Worm (Caenorhabditis elegans) whole organism, L3 larva: ENCODE data around the gene F58F9.4.

Source experiments
- aly-2 ChIP-seq: fragments of 150-350 bp; optimal IDR thresholded peaks from 2 replicates; lab custom pipeline; 2014; ENCODE audit warnings: missing biosample characterization, missing genetic modification characterization
- ama-1 ChIP-seq: fragments of 150-350 bp; optimal IDR thresholded peaks from 2 replicates; lab custom pipeline; 2018
- ceh-16 ChIP-seq: sonication (generic microtip); optimal IDR thresholded peaks from 2 replicates; lab custom pipeline; 2017; ENCODE audit warnings: missing biosample characterization, missing genetic modification characterization
- ceh-28 ChIP-seq: fragments of 150-350 bp; optimal IDR thresholded peaks from 2 replicates; lab custom pipeline; 2014; ENCODE audit warnings: missing biosample characterization, missing genetic modification reagents, missing genetic modification characterization
- ceh-82 ChIP-seq: fragments of 150-350 bp; optimal IDR thresholded peaks from 2 replicates; lab custom pipeline; 2014; ENCODE audit warnings: missing biosample characterization, missing genetic modification characterization
- egl-27 ChIP-seq: sonication (generic microtip); optimal IDR thresholded peaks from 4 replicates; lab custom pipeline; 2017; ENCODE audit warnings: missing biosample characterization, missing genetic modification reagents, missing genetic modification characterization
- elt-2 ChIP-seq: sonication (generic microtip); optimal IDR thresholded peaks from 2 replicates; lab custom pipeline; 2016; ENCODE audit warnings: missing genetic modification reagents, mild to moderate bottlenecking, missing genetic modification characterization, missing compliant biosample characterization
- eor-1 ChIP-seq, 2 experiments: fragments of 150-350 bp; optimal IDR thresholded peaks; 2 replicates each; lab custom pipeline; 2014 to 2018; ENCODE audit warnings: missing biosample characterization in 2 of 2, missing genetic modification characterization in 2 of 2
- fos-1 ChIP-seq: fragments of 150-350 bp; optimal IDR thresholded peaks from 2 replicates; lab custom pipeline; 2014; ENCODE audit warnings: missing biosample characterization, missing genetic modification characterization
- hmg-11 ChIP-seq: sonication (generic microtip); optimal IDR thresholded peaks from 2 replicates; lab custom pipeline; 2016; ENCODE audit warnings: missing genetic modification characterization, missing compliant biosample characterization
- jun-1 ChIP-seq: fragments of 150-350 bp; optimal IDR thresholded peaks from 2 replicates; lab custom pipeline; 2014; ENCODE audit warnings: missing biosample characterization, missing genetic modification reagents, missing genetic modification characterization
- mdl-1 ChIP-seq: fragments of 150-350 bp; optimal IDR thresholded peaks from 2 replicates; lab custom pipeline; 2014; ENCODE audit warnings: missing biosample characterization, missing genetic modification characterization
- mml-1 ChIP-seq: fragments of 150-350 bp; sonication (generic microtip); optimal IDR thresholded peaks from 3 replicates; lab custom pipeline; 2014; ENCODE audit warnings: missing biosample characterization, missing genetic modification characterization
- nhr-11 ChIP-seq: fragments of 150-350 bp; optimal IDR thresholded peaks from 2 replicates; lab custom pipeline; 2014; ENCODE audit warnings: missing biosample characterization, missing genetic modification characterization
- nhr-25 ChIP-seq: sonication (generic microtip); optimal IDR thresholded peaks from 2 replicates; lab custom pipeline; 2017; ENCODE audit warnings: missing biosample characterization, missing genetic modification characterization
- nhr-28 ChIP-seq: fragments of 150-350 bp; optimal IDR thresholded peaks from 2 replicates; lab custom pipeline; 2014; ENCODE audit warnings: missing biosample characterization, missing genetic modification characterization
- nhr-43 ChIP-seq: sonication (generic microtip); optimal IDR thresholded peaks from 2 replicates; lab custom pipeline; 2016; ENCODE audit warnings: mild to moderate bottlenecking, missing genetic modification characterization, missing compliant biosample characterization; ENCODE audit not compliant: poor library complexity, severe bottlenecking
- nhr-77 ChIP-seq: fragments of 150-350 bp; optimal IDR thresholded peaks from 2 replicates; lab custom pipeline; 2014; ENCODE audit warnings: missing biosample characterization, missing genetic modification characterization
- pha-4 ChIP-seq: fragments of 150-350 bp; optimal IDR thresholded peaks from 2 replicates; lab custom pipeline; 2014; ENCODE audit warnings: missing biosample characterization, missing genetic modification reagents, missing genetic modification characterization
- pqm-1 ChIP-seq: fragments of 150-350 bp; optimal IDR thresholded peaks from 2 replicates; lab custom pipeline; 2017; ENCODE audit warnings: missing biosample characterization, missing genetic modification characterization, inconsistent platforms
- sea-2 ChIP-seq: fragments of 150-350 bp; sonication (generic microtip); optimal IDR thresholded peaks from 4 replicates; lab custom pipeline; 2014; ENCODE audit warnings: missing biosample characterization, missing genetic modification reagents, missing genetic modification characterization
- skn-1 ChIP-seq: fragments of 150-350 bp; optimal IDR thresholded peaks from 2 replicates; lab custom pipeline; 2014; ENCODE audit warnings: missing biosample characterization, missing genetic modification characterization
- tbx-2 ChIP-seq: sonication (generic microtip); optimal IDR thresholded peaks from 2 replicates; lab custom pipeline; 2016; ENCODE audit warnings: mild to moderate bottlenecking, missing genetic modification characterization, missing compliant biosample characterization
- unc-39 ChIP-seq: sonication (generic microtip); optimal IDR thresholded peaks from 4 replicates; lab custom pipeline; 2017; ENCODE audit warnings: missing biosample characterization, missing genetic modification characterization
- unc-62 ChIP-seq: fragments of 150-350 bp; sonication (generic microtip); optimal IDR thresholded peaks from 4 replicates; lab custom pipeline; 2014; ENCODE audit warnings: missing biosample characterization, missing genetic modification reagents, missing genetic modification characterization
- zag-1 ChIP-seq: fragments of 150-350 bp; optimal IDR thresholded peaks from 2 replicates; lab custom pipeline; 2014; ENCODE audit warnings: missing biosample characterization, missing genetic modification characterization
- ztf-11 ChIP-seq: fragments of 150-350 bp; optimal IDR thresholded peaks from 2 replicates; lab custom pipeline; 2014; ENCODE audit warnings: missing biosample characterization, missing genetic modification characterization
- ztf-4 ChIP-seq: fragments of 150-350 bp; optimal IDR thresholded peaks from 2 replicates; lab custom pipeline; 2014; ENCODE audit warnings: missing biosample characterization, missing genetic modification characterization

F58F9.4 gene

DNA sequence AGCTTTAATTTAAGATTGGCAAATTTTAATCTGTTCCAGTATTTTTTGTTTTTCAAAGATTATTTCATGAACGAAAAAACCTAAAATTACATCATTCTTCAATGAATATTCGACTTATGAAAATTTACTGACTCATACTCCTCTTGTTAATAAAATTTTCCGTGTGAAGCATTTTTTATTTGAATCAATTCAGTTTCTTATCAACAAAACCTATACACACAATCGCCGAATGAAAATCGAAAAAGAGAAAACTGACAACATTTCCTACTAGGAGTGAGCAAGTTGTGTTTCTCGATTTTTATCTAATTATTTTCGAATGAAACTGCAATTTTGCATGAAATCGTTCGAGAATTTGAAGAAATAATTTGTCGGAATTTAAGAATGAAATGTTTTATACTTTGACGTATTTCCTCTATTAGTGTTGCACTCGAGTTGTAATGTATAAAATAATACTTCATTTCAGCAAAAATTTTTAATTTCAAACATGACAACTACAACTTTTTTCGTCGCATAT, at the start of gene F58F9.4:
Gene F58F9.4, plus strand, starts transcription at position 464 of the 514 bp plus-strand sequence.
- TF ChIP-seq elt-2 (tag; lab: Kevin White, UChicago) (peak; percentile 43), nhr-77 (tag; lab: Kevin White, UChicago) (no peak), pha-4 (tag; lab: Kevin White, UChicago) (no peak), ceh-28 (tag; lab: Kevin White, UChicago) (no peak), hmg-11 (no peak), sea-2 (GFP tag; lab: Kevin White, UChicago) (no peak), ztf-4 (tag; lab: Kevin White, UChicago) (no peak), nhr-11 (tag; lab: Kevin White, UChicago) (no peak), pqm-1 (tag; lab: Kevin White, UChicago) (no peak)
- TF ChIP-seq, all 47 proteins: peak for 1

DNA sequence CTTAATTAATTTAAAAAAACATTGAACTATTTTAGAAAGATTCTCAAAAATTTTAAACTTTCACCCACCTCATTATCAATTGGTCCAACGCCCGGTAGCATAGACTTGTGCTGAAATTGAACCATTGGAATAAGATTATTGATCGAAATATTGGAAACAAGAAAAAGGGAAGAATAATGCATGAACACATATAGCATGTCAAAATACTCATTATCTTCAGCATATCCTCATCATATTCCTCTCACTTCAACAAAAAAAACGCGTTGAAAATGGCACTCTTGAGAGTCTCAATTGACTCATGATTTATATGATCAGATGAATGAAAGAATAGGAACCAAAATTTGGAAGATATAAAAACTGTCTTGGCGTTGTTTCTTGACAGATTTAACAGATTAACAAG, 47.1 kb upstream of the F58F9.4 start, which contains the start of gene unc-77:
Gene unc-77, minus strand, starts transcription at position 101 of the 400 bp plus-strand sequence.
- TF ChIP-seq hmg-11 (no peak), ama-1 (lab: Kevin White, UChicago) (no peak), ceh-16 (tag; lab: Kevin White, UChicago) (no peak), eor-1 (tag; optimal IDR thresholded peaks at IDR 0.05; lab: Kevin White, UChicago) (no peak), ceh-28 (tag; lab: Kevin White, UChicago) (no peak), nhr-77 (tag; lab: Kevin White, UChicago) (no peak), unc-62 (GFP tag; lab: Kevin White, UChicago) (no peak), tbx-2 (tag; lab: Kevin White, UChicago) (no peak), zag-1 (tag; lab: Kevin White, UChicago) (no peak)

DNA sequence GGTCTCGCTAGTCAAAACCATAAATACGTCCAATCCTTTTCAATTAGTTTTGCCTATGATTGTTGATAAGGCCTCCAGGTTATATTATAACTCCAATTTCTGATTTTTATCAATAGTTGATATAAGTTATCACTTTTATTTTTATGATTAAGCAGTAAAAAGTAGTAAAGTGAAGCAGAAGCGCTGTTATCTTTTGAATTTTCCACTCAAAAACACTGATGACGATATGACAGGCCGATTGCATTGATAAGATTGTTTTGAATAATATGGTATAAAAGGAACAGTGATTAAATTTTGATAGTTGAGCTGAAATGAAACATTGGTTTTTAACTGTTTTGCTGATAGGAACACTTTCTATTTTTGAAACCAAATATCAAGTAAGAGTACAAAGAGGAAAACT, 45.2 kb upstream of the F58F9.4 start, which contains the start of gene asp-9:
Gene asp-9, plus strand, starts transcription at position 312 of the 400 bp plus-strand sequence.
- peak; percentile 87 for TF ChIP-seq pqm-1 (tag; lab: Kevin White, UChicago)
- TF ChIP-seq elt-2 (tag; lab: Kevin White, UChicago): peak; percentile 88
- TF ChIP-seq mml-1 (tag; lab: Kevin White, UChicago): no peak
- no peak for TF ChIP-seq ama-1 (lab: Kevin White, UChicago)
- peak; percentile 49 for TF ChIP-seq pha-4 (tag; lab: Kevin White, UChicago)
- no peak for TF ChIP-seq egl-27 (tag; lab: Kevin White, UChicago)
- no peak for TF ChIP-seq ceh-82
- no peak for TF ChIP-seq skn-1 (tag; lab: Kevin White, UChicago)
- TF ChIP-seq nhr-11 (tag; lab: Kevin White, UChicago): no peak
- no peak for TF ChIP-seq zag-1 (tag; lab: Kevin White, UChicago)
- TF ChIP-seq jun-1: peak; percentile 70
- TF ChIP-seq, all 47 proteins: peak for 4

DNA sequence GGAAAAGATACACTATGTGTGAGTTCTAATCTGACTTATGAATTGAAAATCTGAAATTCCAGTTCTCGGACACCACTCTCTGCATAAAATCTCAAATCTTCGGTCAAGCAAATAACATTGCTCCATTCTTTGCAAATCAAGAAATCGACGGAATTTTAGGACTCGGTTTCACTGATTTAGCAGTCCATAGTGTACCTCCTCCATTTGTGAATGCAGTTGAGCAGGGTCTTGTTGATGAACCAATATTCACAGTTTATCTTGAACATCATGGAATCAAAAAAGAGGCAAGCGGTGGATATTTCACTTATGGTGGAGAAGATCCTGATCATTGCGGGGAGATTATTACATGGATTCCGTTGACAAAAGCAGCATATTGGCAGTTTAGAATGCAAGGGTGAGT, 43.7 kb upstream of the F58F9.4 start:
- no peak for TF ChIP-seq skn-1 (tag; lab: Kevin White, UChicago)

DNA sequence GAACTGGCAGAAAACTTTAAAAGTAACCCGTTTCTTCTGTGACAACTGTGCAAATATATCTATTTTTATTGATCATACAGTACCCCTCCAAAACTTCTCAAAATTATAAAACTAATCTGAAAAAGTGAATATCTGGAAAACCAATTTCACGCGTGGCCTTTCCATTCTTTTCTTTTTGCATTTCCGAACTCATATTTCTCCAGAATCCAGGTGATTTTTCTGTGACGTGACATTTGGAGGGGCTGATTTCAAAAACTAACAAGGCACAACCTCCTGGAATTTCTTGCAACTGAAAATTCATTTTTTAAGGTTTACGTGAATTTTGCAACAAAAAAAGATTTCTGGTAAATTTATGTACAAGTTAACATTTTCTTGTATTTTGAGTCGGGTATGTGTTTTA, 30.6 kb upstream of the F58F9.4 start:
- TF ChIP-seq mdl-1 (tag; lab: Kevin White, UChicago) (no peak), sea-2 (GFP tag; lab: Kevin White, UChicago) (no peak), nhr-77 (tag; lab: Kevin White, UChicago) (no peak), pqm-1 (tag; lab: Kevin White, UChicago) (no peak), aly-2 (tag; lab: Kevin White, UChicago) (no peak), zag-1 (tag; lab: Kevin White, UChicago) (no peak), pha-4 (tag; lab: Kevin White, UChicago) (no peak), ztf-11 (tag; lab: Kevin White, UChicago) (no peak), ceh-28 (tag; lab: Kevin White, UChicago) (no peak), nhr-28 (tag; lab: Kevin White, UChicago) (no peak), nhr-43 (tag; lab: Kevin White, UChicago) (no peak), fos-1 (tag; lab: Kevin White, UChicago) (no peak), ama-1 (lab: Kevin White, UChicago) (no peak), eor-1 (tag; optimal IDR thresholded peaks at IDR 0.05; lab: Kevin White, UChicago) (no peak), nhr-25 (no peak), unc-39 (tag; lab: Kevin White, UChicago) (no peak), ceh-16 (tag; lab: Kevin White, UChicago) (no peak)

DNA sequence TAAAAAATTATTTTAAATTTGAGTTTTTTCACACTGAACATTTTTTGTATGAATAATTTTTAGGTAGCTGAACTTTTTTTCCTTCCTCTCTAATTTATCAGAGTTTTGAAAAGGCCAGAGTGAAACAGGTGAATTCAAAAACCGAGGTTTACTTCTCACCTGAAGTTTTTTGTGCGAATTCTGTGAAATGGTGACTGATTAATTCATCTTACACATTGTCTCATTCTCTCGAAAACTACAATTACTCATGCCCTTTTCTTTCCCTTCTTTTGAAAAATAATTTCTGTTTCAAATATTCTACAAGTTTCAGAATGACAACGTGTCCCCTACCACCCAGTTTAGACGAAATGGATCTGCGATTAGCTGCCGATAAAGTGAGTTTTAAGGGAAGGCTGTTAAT, 29.1 kb upstream of the F58F9.4 start, which contains the start of gene tkr-2:
Gene tkr-2, plus strand, starts transcription at position 301 of the 400 bp plus-strand sequence.
- no peak for TF ChIP-seq nhr-25
